Fruit fly (Drosophila melanogaster) whole organism, embryonic: ENCODE data around the gene AP-1mu.

Experiments used
- Bteb2 ChIP-seq: fragments of 200-800 bp; sonication (Bioruptor generic); optimal IDR thresholded peaks from 2 replicates; lab custom pipeline; 2016; ENCODE audit warnings: missing biosample characterization, missing genetic modification characterization
- CG10274 ChIP-seq: fragments of 200-800 bp; sonication (Bioruptor generic); optimal IDR thresholded peaks from 3 replicates; lab custom pipeline; 2017; ENCODE audit warnings: missing biosample characterization, mild to moderate bottlenecking, missing genetic modification characterization
- CG11247 ChIP-seq: fragments of 200-800 bp; sonication (Bioruptor generic); IDR thresholded peaks from 2 replicates; pipeline ENCODE4 v1.3.6; 2022; ENCODE audit warnings: missing biosample characterization, missing genetic modification characterization
- CG11456 ChIP-seq: fragments of 200-800 bp; sonication (Bioruptor generic); IDR thresholded peaks from 3 replicates; pipeline ENCODE4 v1.3.6; 2022; ENCODE audit warnings: missing biosample characterization, missing genetic modification characterization
- CG11695 ChIP-seq: fragments of 200-800 bp; sonication (Bioruptor generic); IDR thresholded peaks from 3 replicates; pipeline ENCODE4 v1.3.6; 2022; ENCODE audit warnings: missing biosample characterization, missing genetic modification characterization
- CG1233 ChIP-seq: fragments of 200-800 bp; sonication (Bioruptor generic); optimal IDR thresholded peaks from 4 replicates; lab custom pipeline; 2018; ENCODE audit warnings: missing biosample characterization, mild to moderate bottlenecking, missing genetic modification characterization
- CG13296 ChIP-seq: fragments of 200-800 bp; sonication (Bioruptor generic); optimal IDR thresholded peaks from 3 replicates; lab custom pipeline; 2018; ENCODE audit warnings: missing biosample characterization, mild to moderate bottlenecking, missing genetic modification characterization
- CG15011 ChIP-seq: fragments of 200-800 bp; sonication (Bioruptor generic); optimal IDR thresholded peaks from 3 replicates; lab custom pipeline; 2018; ENCODE audit warnings: missing biosample characterization, mild to moderate bottlenecking, missing genetic modification characterization
- CG15514 ChIP-seq: fragments of 200-800 bp; sonication (Bioruptor generic); optimal IDR thresholded peaks from 3 replicates; lab custom pipeline; 2017; ENCODE audit warnings: missing biosample characterization, missing genetic modification characterization, mild to moderate bottlenecking, moderate library complexity, missing genetic modification reagents
- CG1603 ChIP-seq: fragments of 200-800 bp; sonication (Bioruptor generic); optimal IDR thresholded peaks from 2 replicates; lab custom pipeline; 2019; ENCODE audit warnings: missing biosample characterization, mild to moderate bottlenecking, missing genetic modification characterization, moderate library complexity
- CG16813 ChIP-seq: fragments of 200-800 bp; sonication (Bioruptor generic); IDR thresholded peaks from 3 replicates; pipeline ENCODE4 v1.3.6; 2022; ENCODE audit warnings: missing biosample characterization, missing genetic modification characterization; ENCODE audit not compliant: partially characterized antibody
- CG1832 ChIP-seq: fragments of 200-800 bp; sonication (Bioruptor generic); optimal IDR thresholded peaks from 2 replicates; lab custom pipeline; 2017; ENCODE audit warnings: missing biosample characterization, mild to moderate bottlenecking, missing genetic modification characterization, inconsistent platforms
- CG18599 ChIP-seq: fragments of 200-800 bp; sonication (Bioruptor generic); optimal IDR thresholded peaks from 3 replicates; lab custom pipeline; 2017; ENCODE audit warnings: missing biosample characterization, missing genetic modification characterization, mild to moderate bottlenecking, moderate library complexity, missing genetic modification reagents
- CG3838 ChIP-seq: fragments of 200-800 bp; sonication (Bioruptor generic); optimal IDR thresholded peaks from 3 replicates; lab custom pipeline; 2016; ENCODE audit warnings: missing biosample characterization, missing genetic modification characterization
- CG42726 ChIP-seq: fragments of 200-800 bp; sonication (Bioruptor generic); IDR thresholded peaks from 2 replicates; pipeline ENCODE4 v1.3.6; 2022; ENCODE audit warnings: missing biosample characterization, missing genetic modification characterization; ENCODE audit not compliant: partially characterized antibody
- CG4820 ChIP-seq: fragments of 200-800 bp; sonication (Bioruptor generic); optimal IDR thresholded peaks from 3 replicates; lab custom pipeline; 2016; ENCODE audit warnings: missing biosample characterization, missing genetic modification characterization
- CG4854 ChIP-seq: fragments of 200-800 bp; sonication (Bioruptor generic); optimal IDR thresholded peaks from 2 replicates; lab custom pipeline; 2016; ENCODE audit warnings: missing biosample characterization, missing genetic modification characterization, inconsistent platforms
- CG5245 ChIP-seq: fragments of 200-800 bp; sonication (Bioruptor generic); optimal IDR thresholded peaks from 3 replicates; lab custom pipeline; 2016; ENCODE audit warnings: missing biosample characterization, missing genetic modification characterization
- CG7357 ChIP-seq: fragments of 200-800 bp; sonication (Bioruptor generic); IDR thresholded peaks from 3 replicates; pipeline ENCODE4 v1.3.6; 2022; ENCODE audit warnings: missing biosample characterization, missing genetic modification characterization
- CG8924 ChIP-seq: fragments of 200-800 bp; optimal IDR thresholded peaks from 3 replicates; lab custom pipeline; 2019; ENCODE audit warnings: missing biosample characterization, mild to moderate bottlenecking, missing genetic modification characterization, moderate library complexity
- CG9609 ChIP-seq: fragments of 200-800 bp; sonication (Bioruptor generic); optimal IDR thresholded peaks from 3 replicates; lab custom pipeline; 2016; ENCODE audit warnings: missing biosample characterization, missing genetic modification characterization
- Chrac-16 ChIP-seq: fragments of 200-800 bp; sonication (Bioruptor generic); optimal IDR thresholded peaks from 3 replicates; lab custom pipeline; 2016; ENCODE audit warnings: missing biosample characterization, missing genetic modification characterization
- D19A ChIP-seq: fragments of 200-800 bp; optimal IDR thresholded peaks from 3 replicates; lab custom pipeline; 2019; ENCODE audit warnings: missing biosample characterization, mild to moderate bottlenecking, missing genetic modification characterization, moderate library complexity
- Eip74EF ChIP-seq, 2 experiments: fragments of 200-800 bp in 1 of 2; fragments of >200 bp in 1 of 2; sonication (Bioruptor generic) in 1 of 2; optimal IDR thresholded peaks; 2 replicates each; lab custom pipeline; 2017 to 2019; ENCODE audit warnings: missing biosample characterization in 2 of 2, missing genetic modification characterization in 2 of 2, mild to moderate bottlenecking in 1 of 2, moderate library complexity in 1 of 2
- Hey ChIP-seq: fragments of 200-800 bp; sonication (Bioruptor generic); optimal IDR thresholded peaks from 3 replicates; lab custom pipeline; 2018; ENCODE audit warnings: missing biosample characterization, mild to moderate bottlenecking, missing genetic modification characterization
- MTF-1 ChIP-seq: fragments of 200-800 bp; sonication (Bioruptor generic); optimal IDR thresholded peaks from 2 replicates; lab custom pipeline; 2018; ENCODE audit warnings: missing biosample characterization, mild to moderate bottlenecking, missing genetic modification characterization, borderline replicate concordance
- Nf-YB ChIP-seq: fragments of 200-800 bp; sonication (Bioruptor generic); optimal IDR thresholded peaks from 3 replicates; lab custom pipeline; 2019; ENCODE audit warnings: missing biosample characterization, mild to moderate bottlenecking, missing genetic modification characterization, moderate library complexity
- Poxn ChIP-seq: fragments of 200-800 bp; sonication (Bioruptor generic); IDR thresholded peaks from 2 replicates; pipeline ENCODE4 v1.3.6; 2022; ENCODE audit warnings: missing biosample characterization, missing genetic modification characterization
- Sox100B ChIP-seq: fragments of 200-800 bp; sonication (Bioruptor generic); optimal IDR thresholded peaks from 3 replicates; lab custom pipeline; 2018; ENCODE audit warnings: missing biosample characterization, mild to moderate bottlenecking, missing genetic modification characterization
- Xrp1 ChIP-seq: fragments of 200-800 bp; sonication (Bioruptor generic); IDR thresholded peaks from 2 replicates; pipeline ENCODE4 v1.3.6; 2022; ENCODE audit warnings: missing biosample characterization, missing genetic modification characterization
- abd-A ChIP-seq: fragments of 200-800 bp; sonication (Bioruptor generic); optimal IDR thresholded peaks from 3 replicates; lab custom pipeline; 2019; ENCODE audit warnings: missing biosample characterization, mild to moderate bottlenecking, missing genetic modification characterization, moderate library complexity
- aop ChIP-seq: fragments of 200-800 bp; sonication (Bioruptor generic); IDR thresholded peaks from 2 replicates; pipeline ENCODE4 v1.3.6; 2022; ENCODE audit warnings: missing biosample characterization, missing genetic modification characterization
- ash1 ChIP-seq: fragments of 200-800 bp; sonication (Bioruptor generic); optimal IDR thresholded peaks from 2 replicates; lab custom pipeline; 2018; ENCODE audit warnings: missing biosample characterization, mild to moderate bottlenecking, missing genetic modification characterization
- bbx ChIP-seq: fragments of 200-800 bp; sonication (Bioruptor generic); IDR thresholded peaks from 2 replicates; pipeline ENCODE4 v1.3.6; 2022; ENCODE audit warnings: missing biosample characterization, missing genetic modification characterization; ENCODE audit not compliant: partially characterized antibody
- bigmax ChIP-seq: fragments of 200-800 bp; sonication (Bioruptor generic); optimal IDR thresholded peaks from 2 replicates; lab custom pipeline; 2018; ENCODE audit warnings: missing biosample characterization, mild to moderate bottlenecking, missing genetic modification characterization
- corto ChIP-seq: fragments of 200-800 bp; sonication (Bioruptor generic); optimal IDR thresholded peaks from 2 replicates; lab custom pipeline; 2016; ENCODE audit warnings: missing biosample characterization, mild to moderate bottlenecking, missing genetic modification characterization, moderate library complexity
- croc ChIP-seq: fragments of 200-800 bp; sonication (Bioruptor generic); conservative IDR thresholded peaks from 3 replicates; pipeline ENCODE4 v1.3.6; 2022; ENCODE audit warnings: missing biosample characterization, missing genetic modification characterization
- dati ChIP-seq: fragments of 200-800 bp; sonication (Bioruptor generic); IDR thresholded peaks from 2 replicates; pipeline ENCODE4 v1.3.6; 2022; ENCODE audit warnings: missing biosample characterization, missing genetic modification characterization
- disco-r ChIP-seq: fragments of 200-800 bp; sonication (Bioruptor generic); optimal IDR thresholded peaks from 2 replicates; lab custom pipeline; 2016; ENCODE audit warnings: missing biosample characterization, missing genetic modification characterization
- fd3F ChIP-seq: fragments of 200-800 bp; sonication (Bioruptor generic); optimal IDR thresholded peaks from 2 replicates; lab custom pipeline; 2018; ENCODE audit warnings: missing biosample characterization, mild to moderate bottlenecking, missing genetic modification characterization, moderate library complexity
- gsb-n ChIP-seq: fragments of 200-800 bp; sonication (Bioruptor generic); optimal IDR thresholded peaks from 3 replicates; lab custom pipeline; 2018; ENCODE audit warnings: missing biosample characterization, mild to moderate bottlenecking, missing genetic modification characterization
- hb ChIP-seq: fragments of 200-800 bp; sonication (Bioruptor generic); IDR thresholded peaks from 3 replicates; pipeline ENCODE4 v1.3.6; 2022; ENCODE audit warnings: missing biosample characterization, missing genetic modification characterization; ENCODE audit not compliant: partially characterized antibody
- hth ChIP-seq: fragments of >200 bp; optimal IDR thresholded peaks from 2 replicates; lab custom pipeline; 2017; ENCODE audit warnings: inconsistent platforms
- mld ChIP-seq: fragments of 200-800 bp; sonication (Bioruptor generic); IDR thresholded peaks from 3 replicates; pipeline ENCODE4 v1.3.6; 2022; ENCODE audit warnings: missing biosample characterization, missing genetic modification characterization; ENCODE audit not compliant: partially characterized antibody
- oc ChIP-seq: fragments of 200-800 bp; sonication (Bioruptor generic); optimal IDR thresholded peaks from 2 replicates; lab custom pipeline; 2018; ENCODE audit warnings: missing biosample characterization, mild to moderate bottlenecking, missing genetic modification characterization, moderate library complexity
- org-1 ChIP-seq: fragments of 200-800 bp; sonication (Bioruptor generic); optimal IDR thresholded peaks from 2 replicates; lab custom pipeline; 2017; ENCODE audit warnings: missing biosample characterization, missing genetic modification characterization
- schlank ChIP-seq: fragments of 200-800 bp; sonication (Bioruptor generic); optimal IDR thresholded peaks from 2 replicates; lab custom pipeline; 2018; ENCODE audit warnings: missing biosample characterization, mild to moderate bottlenecking, missing genetic modification characterization
- z ChIP-seq: fragments of 200-800 bp; sonication (Bioruptor generic); IDR thresholded peaks from 3 replicates; pipeline ENCODE4 v1.3.6; 2022; ENCODE audit warnings: missing biosample characterization, missing genetic modification characterization

Gene AP-1mu

DNA sequence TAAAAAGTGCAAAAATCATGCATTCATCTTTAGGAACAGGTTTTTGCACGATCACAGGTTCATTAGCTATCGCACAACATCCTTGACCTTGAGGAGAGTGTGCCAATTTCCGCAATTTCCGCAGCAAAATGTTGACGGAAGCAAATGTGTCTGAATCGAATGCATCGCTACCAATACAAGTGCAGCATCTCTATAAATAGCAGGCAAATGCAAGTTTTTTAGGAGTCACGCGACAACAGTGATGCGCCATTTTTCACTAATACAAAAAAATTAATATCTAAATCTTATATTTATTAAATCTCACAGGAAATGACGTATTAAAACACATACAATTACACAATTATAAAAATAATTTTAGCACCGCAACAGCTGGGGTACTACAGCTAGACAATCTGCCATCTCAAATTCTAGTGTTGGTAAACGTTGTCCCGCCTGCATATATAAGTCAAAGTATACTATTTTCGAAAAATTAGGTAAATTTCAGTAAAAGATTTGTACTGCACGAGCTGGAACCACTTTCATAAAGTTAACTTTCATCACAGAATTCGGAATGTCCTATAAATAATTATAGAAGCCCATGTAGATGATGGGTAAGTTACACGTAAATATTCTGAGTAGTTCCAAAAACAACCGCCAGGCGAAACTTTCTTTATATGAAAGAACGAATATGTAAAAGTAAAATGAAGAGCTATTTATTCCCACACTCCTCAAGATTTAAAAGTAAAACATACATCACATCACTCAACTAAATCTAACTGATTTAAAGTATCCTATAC lies 14.7 kb upstream of the AP-1mu start, which contains the start of gene CG9399 (continued):
- TF ChIP-seq CG4820 (GFP tag; lab: Kevin White, UChicago) (peak; percentile 96), Sox100B (GFP tag; lab: Kevin White, UChicago) (peak; percentile 95), CG15011 (GFP tag; lab: Kevin White, UChicago) (peak; percentile 90), CG5245 (GFP tag; lab: Kevin White, UChicago) (peak; percentile 94), CG8924 (tag; lab: Kevin White, UChicago) (peak; percentile 97), CG18599 (peak; percentile 96), Eip74EF (GFP tag; optimal IDR thresholded peaks at IDR 0.05; lab: Kevin White, UChicago) (peak in 1 of 2 experiments; percentile 99), CG10274 (GFP tag; lab: Kevin White, UChicago) (peak; percentile 82), CG7357 (GFP tag; lab: Robert Waterston, UW) (peak; percentile 92), D19A (peak; percentile 92), Nf-YB (GFP tag; lab: Kevin White, UChicago) (peak; percentile 86), disco-r (GFP tag; lab: Kevin White, UChicago) (peak; percentile 84), Bteb2 (peak; percentile 92), mld (GFP tag; lab: Robert Waterston, UW) (no peak), hb (GFP tag; lab: Robert Waterston, UW) (no peak), org-1 (GFP tag; lab: Kevin White, UChicago) (peak; percentile 90), CG15514 (GFP tag; lab: Kevin White, UChicago) (peak; percentile 90), CG16813 (GFP tag; lab: Robert Waterston, UW) (peak; percentile 52; the same call in 2 of the 3 replicates), Xrp1 (GFP tag; lab: Robert Waterston, UW) (peak; percentile 99), fd3F (GFP tag; lab: Kevin White, UChicago) (peak; percentile 96), Poxn (peak; percentile 91), aop (peak; percentile 96), CG3838 (peak; percentile 90), hth (lab: Kevin White, UChicago) (no peak), CG13296 (GFP tag; lab: Kevin White, UChicago) (peak; percentile 93), bigmax (GFP tag; lab: Kevin White, UChicago) (peak; percentile 71), bbx (GFP tag; lab: Robert Waterston, UW) (peak; percentile 44), CG42726 (GFP tag; lab: Robert Waterston, UW) (peak; percentile 62; the same call in 1 of the 2 replicates), Hey (tag; lab: Kevin White, UChicago) (peak; percentile 75), MTF-1 (GFP tag; lab: Kevin White, UChicago) (peak; percentile 88), croc (GFP tag; lab: Robert Waterston, UW) (peak; percentile 95), gsb-n (tag; lab: Kevin White, UChicago) (peak; percentile 98), CG11456 (GFP tag; lab: Robert Waterston, UW) (peak; percentile 97), CG4854 (GFP tag; lab: Kevin White, UChicago) (peak; percentile 91), corto (peak; percentile 94), Chrac-16 (peak; percentile 98), CG11695 (GFP tag; lab: Robert Waterston, UW) (peak; percentile 96), ash1 (GFP tag; lab: Kevin White, UChicago) (peak; percentile 84), CG9609 (GFP tag; lab: Kevin White, UChicago) (peak; percentile 94), CG1233 (GFP tag; lab: Kevin White, UChicago) (peak; percentile 95), CG1603 (tag; lab: Kevin White, UChicago) (peak; percentile 83), CG11247 (peak; percentile 98), abd-A (tag; lab: Kevin White, UChicago) (peak; percentile 26), z (GFP tag; lab: Robert Waterston, UW) (peak; percentile 73), dati (GFP tag; lab: Robert Waterston, UW) (peak; percentile 96), oc (peak; percentile 97), CG1832 (GFP tag; lab: Kevin White, UChicago) (no peak), schlank (tag; lab: Kevin White, UChicago) (peak; percentile 86)
